Fruit fly (Drosophila melanogaster): ENCODE measurements around the gene CycJ.

- TF ChIP-seq CG8159 (tag; optimal IDR thresholded peaks at IDR 0.05) (no peak), CG10348 (GFP tag; IDR thresholded peaks at IDR 0.05) (no peak), CG9948 (tag; optimal IDR thresholded peaks at IDR 0.05) (no peak), CG14655 (GFP tag; optimal IDR thresholded peaks at IDR 0.05) (no peak), Pif1A (GFP tag; optimal IDR thresholded peaks at IDR 0.05) (no peak), D1 (tag; optimal IDR thresholded peaks at IDR 0.05) (no peak), EcR (GFP tag; optimal IDR thresholded peaks at IDR 0.05) (no peak), CG13204 (GFP tag; optimal IDR thresholded peaks at IDR 0.05) (no peak)
Measured at dm6 chr3L:3455555-3455939, 10.7 kb upstream of the CycJ start.

Measured in whole organism, pupa.